Fruit fly (Drosophila melanogaster) whole organism, embryonic: ENCODE data around the gene Vlet.

Experiments used
- Awh ChIP-seq: fragments of 200-800 bp; sonication (Bioruptor generic); IDR thresholded peaks from 2 replicates; pipeline ENCODE4, ENCODE4 v1.3.6; 2022; ENCODE audit warnings: missing biosample characterization, missing genetic modification characterization
- BtbVII ChIP-seq: fragments of 200-800 bp; sonication (Bioruptor generic); optimal IDR thresholded peaks from 3 replicates; lab custom pipeline; 2017; ENCODE audit warnings: missing biosample characterization, mild to moderate bottlenecking, missing genetic modification characterization
- CG10147 ChIP-seq: fragments of 200-800 bp; sonication (Bioruptor generic); optimal IDR thresholded peaks from 2 replicates; lab custom pipeline; 2019; ENCODE audit warnings: missing biosample characterization, mild to moderate bottlenecking, missing genetic modification characterization, moderate library complexity
- CG10431 ChIP-seq: fragments of 200-800 bp; sonication (Bioruptor generic); optimal IDR thresholded peaks from 3 replicates; lab custom pipeline; 2018; ENCODE audit warnings: missing biosample characterization, mild to moderate bottlenecking, missing genetic modification characterization
- CG10543 ChIP-seq: fragments of 200-800 bp; sonication (Bioruptor generic); optimal IDR thresholded peaks from 3 replicates; lab custom pipeline; 2017; ENCODE audit warnings: missing biosample characterization, mild to moderate bottlenecking, missing genetic modification characterization, moderate library complexity
- CG11695 ChIP-seq: fragments of 200-800 bp; sonication (Bioruptor generic); IDR thresholded peaks from 3 replicates; pipeline ENCODE4 v1.3.6; 2022; ENCODE audit warnings: missing biosample characterization, missing genetic modification characterization
- CG11723 ChIP-seq: fragments of 200-800 bp; sonication (Bioruptor generic); optimal IDR thresholded peaks from 2 replicates; lab custom pipeline; 2017; ENCODE audit warnings: missing biosample characterization, mild to moderate bottlenecking, missing genetic modification characterization
- CG12744 ChIP-seq: fragments of 200-800 bp; sonication (Bioruptor generic); optimal IDR thresholded peaks from 2 replicates; lab custom pipeline; 2016; ENCODE audit warnings: missing biosample characterization, missing genetic modification characterization
- CG12942 ChIP-seq: fragments of 200-800 bp; sonication (Bioruptor generic); optimal IDR thresholded peaks from 3 replicates; lab custom pipeline; 2016; ENCODE audit warnings: missing biosample characterization, missing genetic modification characterization
- CG14860 ChIP-seq: fragments of 200-800 bp; sonication (Bioruptor generic); IDR thresholded peaks from 3 replicates; pipeline ENCODE4 v1.3.6; 2022; ENCODE audit warnings: missing biosample characterization, missing genetic modification characterization; ENCODE audit not compliant: partially characterized antibody
- CG15073 ChIP-seq: fragments of 200-800 bp; sonication (Bioruptor generic); optimal IDR thresholded peaks from 2 replicates; lab custom pipeline; 2016; ENCODE audit warnings: missing biosample characterization, missing genetic modification characterization
- CG15479 ChIP-seq: fragments of 200-800 bp; sonication (Bioruptor generic); optimal IDR thresholded peaks from 3 replicates; lab custom pipeline; 2019; ENCODE audit warnings: missing biosample characterization, mild to moderate bottlenecking, missing genetic modification characterization, moderate library complexity
- CG1603 ChIP-seq: fragments of 200-800 bp; sonication (Bioruptor generic); optimal IDR thresholded peaks from 2 replicates; lab custom pipeline; 2019; ENCODE audit warnings: missing biosample characterization, mild to moderate bottlenecking, missing genetic modification characterization, moderate library complexity
- CG2116 ChIP-seq: fragments of 200-800 bp; sonication (Bioruptor generic); optimal IDR thresholded peaks from 3 replicates; lab custom pipeline; 2018; ENCODE audit warnings: missing biosample characterization, mild to moderate bottlenecking, missing genetic modification characterization
- CG2199 ChIP-seq: fragments of 200-800 bp; sonication (Bioruptor generic); IDR thresholded peaks from 3 replicates; pipeline ENCODE4 v1.3.6; 2022; ENCODE audit warnings: missing biosample characterization, missing genetic modification characterization
- CG32772 ChIP-seq: fragments of 200-800 bp; sonication (Bioruptor generic); IDR thresholded peaks from 2 replicates; pipeline ENCODE4 v1.3.6; 2022; ENCODE audit warnings: missing biosample characterization, missing genetic modification characterization
- CG3838 ChIP-seq: fragments of 200-800 bp; sonication (Bioruptor generic); optimal IDR thresholded peaks from 3 replicates; lab custom pipeline; 2016; ENCODE audit warnings: missing biosample characterization, missing genetic modification characterization
- CG4282 ChIP-seq: fragments of 200-800 bp; sonication (Bioruptor generic); optimal IDR thresholded peaks from 2 replicates; lab custom pipeline; 2016; ENCODE audit warnings: missing biosample characterization, missing genetic modification characterization
- CG4360 ChIP-seq: fragments of 200-800 bp; sonication (Bioruptor generic); IDR thresholded peaks from 2 replicates; pipeline ENCODE4 v1.3.6; 2022; ENCODE audit warnings: missing biosample characterization, missing genetic modification characterization
- CG4730 ChIP-seq: fragments of 200-800 bp; sonication (Bioruptor generic); IDR thresholded peaks from 2 replicates; pipeline ENCODE4 v1.3.6; 2022; ENCODE audit warnings: missing biosample characterization, missing genetic modification characterization
- CG8089 ChIP-seq: fragments of 200-800 bp; sonication (Bioruptor generic); optimal IDR thresholded peaks from 3 replicates; lab custom pipeline; 2016; ENCODE audit warnings: missing biosample characterization, missing genetic modification characterization
- CG8388 ChIP-seq: fragments of 200-800 bp; sonication (Bioruptor generic); optimal IDR thresholded peaks from 2 replicates; lab custom pipeline; 2019; ENCODE audit warnings: missing biosample characterization, mild to moderate bottlenecking, missing genetic modification characterization, moderate library complexity
- CG8944 ChIP-seq: fragments of 200-800 bp; sonication (Bioruptor generic); optimal IDR thresholded peaks from 3 replicates; lab custom pipeline; 2016; ENCODE audit warnings: missing biosample characterization, missing genetic modification characterization
- CG9727 ChIP-seq: fragments of 200-800 bp; sonication (Bioruptor generic); optimal IDR thresholded peaks from 3 replicates; lab custom pipeline; 2017; ENCODE audit warnings: missing biosample characterization, mild to moderate bottlenecking, missing genetic modification characterization
- CG9797 ChIP-seq: fragments of 200-800 bp; sonication (Bioruptor generic); optimal IDR thresholded peaks from 3 replicates; lab custom pipeline; 2018; ENCODE audit warnings: missing biosample characterization, mild to moderate bottlenecking, missing genetic modification characterization
- CTCF ChIP-seq: fragments of 200-800 bp; sonication (Bioruptor generic); optimal IDR thresholded peaks from 2 replicates; lab custom pipeline; 2017; ENCODE audit warnings: missing biosample characterization, mild to moderate bottlenecking, missing genetic modification characterization, moderate library complexity
- Dad ChIP-seq: fragments of 200-800 bp; sonication (Bioruptor generic); optimal IDR thresholded peaks from 3 replicates; lab custom pipeline; 2016; ENCODE audit warnings: missing biosample characterization, missing genetic modification characterization
- Drgx ChIP-seq: fragments of 200-800 bp; sonication (Bioruptor generic); IDR thresholded peaks from 2 replicates; pipeline ENCODE4 v1.3.6; 2022; ENCODE audit warnings: missing biosample characterization, missing genetic modification characterization
- Ets65A ChIP-seq: fragments of 200-800 bp; sonication (Bioruptor generic); peaks from one replicate; lab custom pipeline; 2016; ENCODE audit warnings: missing biosample characterization, missing genetic modification characterization
- Lpt ChIP-seq: fragments of >200 bp; optimal IDR thresholded peaks from 2 replicates; lab custom pipeline; 2018; ENCODE audit warnings: missing biosample characterization, missing genetic modification characterization
- MBD-R2 ChIP-seq: fragments of 200-800 bp; sonication (Bioruptor generic); IDR thresholded peaks from 2 replicates; pipeline ENCODE4 v1.3.6; 2022; ENCODE audit warnings: missing biosample characterization, missing genetic modification characterization
- Nf-YA ChIP-seq: fragments of 200-800 bp; sonication (Bioruptor generic); IDR thresholded peaks from 2 replicates; pipeline ENCODE4 v1.3.6; 2022; ENCODE audit warnings: missing biosample characterization, missing genetic modification characterization
- Oaz ChIP-seq: fragments of 200-800 bp; sonication (Bioruptor generic); IDR thresholded peaks from 2 replicates; pipeline ENCODE4 v1.3.6; 2022; ENCODE audit warnings: missing biosample characterization, missing genetic modification characterization
- Six4 ChIP-seq: fragments of 200-800 bp; sonication (Bioruptor generic); optimal IDR thresholded peaks from 2 replicates; lab custom pipeline; 2016; ENCODE audit warnings: missing biosample characterization, missing genetic modification characterization
- Tbp ChIP-seq: fragments of >200 bp; optimal IDR thresholded peaks from 2 replicates; lab custom pipeline; 2018; ENCODE audit warnings: missing biosample characterization, missing genetic modification characterization
- Vsx1 ChIP-seq: fragments of 200-800 bp; sonication (Bioruptor generic); optimal IDR thresholded peaks from 2 replicates; lab custom pipeline; 2017; ENCODE audit warnings: missing biosample characterization, mild to moderate bottlenecking, missing genetic modification characterization, missing genetic modification reagents
- YL-1 ChIP-seq: fragments of 200-800 bp; sonication (Bioruptor generic); optimal IDR thresholded peaks from 3 replicates; lab custom pipeline; 2017; ENCODE audit warnings: missing biosample characterization, mild to moderate bottlenecking, missing genetic modification characterization
- abd-A ChIP-seq: fragments of 200-800 bp; sonication (Bioruptor generic); optimal IDR thresholded peaks from 3 replicates; lab custom pipeline; 2019; ENCODE audit warnings: missing biosample characterization, mild to moderate bottlenecking, missing genetic modification characterization, moderate library complexity
- bowl ChIP-seq: fragments of 200-800 bp; sonication (Bioruptor generic); IDR thresholded peaks from 2 replicates; pipeline ENCODE4 v1.3.6; 2022; ENCODE audit warnings: missing biosample characterization, missing genetic modification characterization
- chm ChIP-seq: fragments of 200-800 bp; sonication (Bioruptor generic); IDR thresholded peaks from 2 replicates; pipeline ENCODE4 v1.3.6; 2022; ENCODE audit warnings: missing biosample characterization, missing genetic modification characterization
- cwo ChIP-seq: fragments of 200-800 bp; sonication (Bioruptor generic); optimal IDR thresholded peaks from 3 replicates; lab custom pipeline; 2017; ENCODE audit warnings: missing biosample characterization, missing genetic modification characterization, mild to moderate bottlenecking, moderate library complexity, missing genetic modification reagents
- disco-r ChIP-seq: fragments of 200-800 bp; sonication (Bioruptor generic); optimal IDR thresholded peaks from 2 replicates; lab custom pipeline; 2016; ENCODE audit warnings: missing biosample characterization, missing genetic modification characterization
- dmrt99B ChIP-seq: fragments of 200-800 bp; sonication (Bioruptor generic); optimal IDR thresholded peaks from 2 replicates; lab custom pipeline; 2018; ENCODE audit warnings: missing biosample characterization, mild to moderate bottlenecking, missing genetic modification characterization, moderate library complexity
- eyg ChIP-seq: fragments of 200-800 bp; sonication (Bioruptor generic); optimal IDR thresholded peaks from 3 replicates; lab custom pipeline; 2016; ENCODE audit warnings: missing biosample characterization, missing genetic modification characterization
- gce ChIP-seq: fragments of 200-800 bp; sonication (Bioruptor generic); IDR thresholded peaks from 3 replicates; pipeline ENCODE4 v1.3.6; 2022; ENCODE audit warnings: missing biosample characterization, missing genetic modification characterization
- gcm ChIP-seq: fragments of 200-800 bp; sonication (Bioruptor generic); optimal IDR thresholded peaks from 2 replicates; lab custom pipeline; 2019; ENCODE audit warnings: missing biosample characterization, mild to moderate bottlenecking, missing genetic modification characterization, moderate library complexity
- insv ChIP-seq, 2 experiments: fragments of 200-800 bp; sonication (Bioruptor generic); optimal IDR thresholded peaks; 3 replicates each; lab custom pipeline; 2016 to 2018; ENCODE audit warnings: missing biosample characterization in 2 of 2, missing genetic modification characterization in 2 of 2
- kay ChIP-seq: fragments of 200-800 bp; sonication (Bioruptor generic); optimal IDR thresholded peaks from 2 replicates; lab custom pipeline; 2016; ENCODE audit warnings: missing biosample characterization, missing genetic modification characterization
- pan ChIP-seq, 4 experiments: fragments of >200 bp in 3 of 4; fragments of 200-800 bp in 1 of 4; sonication (Bioruptor generic) in 1 of 4; optimal IDR thresholded peaks in 3 of 4; IDR thresholded peaks in 1 of 4; 2 replicates each; pipeline versions ENCODE4 v1.3.6 to Lab custom; 2017 to 2022; ENCODE audit warnings: missing biosample characterization in 2 of 4, missing genetic modification characterization in 2 of 4, mixed read lengths in 1 of 4
- seq ChIP-seq: fragments of 200-800 bp; sonication (Bioruptor generic); IDR thresholded peaks from 2 replicates; pipeline ENCODE4 v1.3.6; 2022; ENCODE audit warnings: missing biosample characterization, missing genetic modification characterization
- shn ChIP-seq: fragments of 200-800 bp; sonication (Bioruptor generic); optimal IDR thresholded peaks from 3 replicates; lab custom pipeline; 2016; ENCODE audit warnings: missing biosample characterization, missing genetic modification characterization
- sim ChIP-seq: fragments of 200-800 bp; sonication (Bioruptor generic); IDR thresholded peaks from 2 replicates; pipeline ENCODE4 v1.3.6; 2022; ENCODE audit warnings: missing biosample characterization, missing genetic modification characterization
- sisA ChIP-seq: fragments of 200-800 bp; sonication (Bioruptor generic); IDR thresholded peaks from 2 replicates; pipeline ENCODE4 v1.3.6; 2022; ENCODE audit warnings: missing biosample characterization, missing genetic modification characterization

The Vlet gene

DNA sequence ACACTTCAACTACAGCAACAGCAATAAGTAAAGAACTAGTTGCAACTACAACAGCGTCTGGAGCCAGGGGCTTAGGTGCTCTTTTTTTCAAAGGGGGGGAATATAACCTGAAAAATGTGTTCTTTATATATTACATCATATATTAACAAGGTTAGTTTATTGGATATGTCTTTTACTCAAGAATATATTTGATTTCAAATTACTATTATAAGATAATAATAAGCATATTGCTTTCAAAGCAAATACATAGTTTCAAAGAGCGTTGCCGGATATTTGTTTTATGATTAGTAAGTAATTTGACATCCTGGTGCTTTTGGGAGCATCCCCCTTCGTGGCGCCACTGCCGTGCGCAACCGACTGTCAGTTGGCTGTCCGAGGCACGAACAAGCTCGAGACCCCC lies 19.3 kb downstream of the Vlet start (continued):
- TF ChIP-seq disco-r (GFP tag; lab: Kevin White, UChicago): no peak
- TF ChIP-seq insv (GFP tag; optimal IDR thresholded peaks at IDR 0.05; lab: Kevin White, UChicago): no peak
- TF ChIP-seq seq (GFP tag; lab: Robert Waterston, UW): no peak
- TF ChIP-seq gcm (GFP tag; lab: Kevin White, UChicago): peak; percentile 45
- no peak for TF ChIP-seq shn (GFP tag; lab: Kevin White, UChicago)
- no peak for TF ChIP-seq Six4 (GFP tag; lab: Kevin White, UChicago)
- no peak for TF ChIP-seq CG12744 (GFP tag; lab: Kevin White, UChicago)
- no peak for TF ChIP-seq Nf-YA (GFP tag; lab: Robert Waterston, UW)
- TF ChIP-seq CG14860 (GFP tag; lab: Robert Waterston, UW): no peak
- TF ChIP-seq CG3838 (GFP tag; lab: Kevin White, UChicago): no peak
- TF ChIP-seq CG9727 (GFP tag; lab: Kevin White, UChicago): peak; percentile 31
- TF ChIP-seq gce: no peak
- peak; percentile 50; the same call in 1 of the 2 replicates for TF ChIP-seq sisA (GFP tag; lab: Robert Waterston, UW)
- peak; percentile 3 for TF ChIP-seq cwo
- no peak for TF ChIP-seq sim (GFP tag; lab: Robert Waterston, UW)
- TF ChIP-seq CG10431 (GFP tag; lab: Kevin White, UChicago): peak; percentile 2
- TF ChIP-seq CG11723 (GFP tag; lab: Kevin White, UChicago): peak; percentile 15
- no peak for TF ChIP-seq CG10543 (GFP tag; lab: Kevin White, UChicago)
- no peak for TF ChIP-seq abd-A (tag; lab: Kevin White, UChicago)
- no peak for TF ChIP-seq CG4730 (GFP tag; lab: Robert Waterston, UW)
- no peak for TF ChIP-seq CG9797 (GFP tag; lab: Kevin White, UChicago)
- TF ChIP-seq pan (optimal IDR thresholded peaks at IDR 0.05; lab: Kevin White, UChicago): no peak
- TF ChIP-seq pan (GFP tag; optimal IDR thresholded peaks at IDR 0.05 in 1 of 2, IDR thresholded peaks at IDR 0.05 in 1 of 2): peak in 1 of 2 experiments; percentile 62
- peak; percentile 57 for TF ChIP-seq CG8388 (GFP tag; lab: Kevin White, UChicago)
- no peak for TF ChIP-seq YL-1
- peak; percentile 16 for TF ChIP-seq CG1603
- no peak for TF ChIP-seq eyg (GFP tag; lab: Kevin White, UChicago)
- TF ChIP-seq BtbVII: no peak
- TF ChIP-seq Vsx1: no peak
- TF ChIP-seq CTCF (GFP tag; lab: Kevin White, UChicago): peak; percentile 11
- peak; percentile 91 for TF ChIP-seq Drgx (GFP tag; lab: Robert Waterston, UW)
- TF ChIP-seq CG4282 (GFP tag; lab: Kevin White, UChicago): no peak
- TF ChIP-seq CG11695: 0 out of 3 replicates have a peak, but pooled peaks have one; percentile 47
- no peak for TF ChIP-seq Ets65A (GFP tag; lab: Kevin White, UChicago)
- TF ChIP-seq CG32772 (GFP tag; lab: Robert Waterston, UW): peak; percentile 46
- TF ChIP-seq Oaz (GFP tag; lab: Robert Waterston, UW): 0 out of 2 replicates have a peak, but pooled peaks have one; percentile 16
- peak; percentile 80 for TF ChIP-seq dmrt99B
- TF ChIP-seq CG2116: no peak
- TF ChIP-seq CG4360 (GFP tag; lab: Robert Waterston, UW): no peak
- no peak for TF ChIP-seq CG10147 (GFP tag; lab: Kevin White, UChicago)
- 0 out of 2 replicates have a peak, but pooled peaks have one; percentile 17 for TF ChIP-seq Awh (GFP tag; lab: Robert Waterston, UW)
- peak; percentile 9 for TF ChIP-seq CG12942 (GFP tag; lab: Kevin White, UChicago)
- TF ChIP-seq Lpt (GFP tag; lab: Kevin White, UChicago): no peak
- TF ChIP-seq CG2199 (GFP tag; lab: Robert Waterston, UW): no peak
- TF ChIP-seq CG8089 (GFP tag; lab: Kevin White, UChicago): no peak
- TF ChIP-seq CG15073 (GFP tag; lab: Kevin White, UChicago): no peak
- no peak for TF ChIP-seq CG8944 (GFP tag; lab: Kevin White, UChicago)
- no peak for TF ChIP-seq bowl (GFP tag; lab: Robert Waterston, UW)
- no peak for TF ChIP-seq chm (GFP tag; lab: Robert Waterston, UW)
- TF ChIP-seq MBD-R2 (GFP tag; lab: Robert Waterston, UW): no peak
- TF ChIP-seq Tbp (GFP tag; lab: Kevin White, UChicago): no peak
- TF ChIP-seq Dad (GFP tag; lab: Kevin White, UChicago): no peak
- no peak for TF ChIP-seq CG15479 (GFP tag; lab: Kevin White, UChicago)
- TF ChIP-seq kay (GFP tag; lab: Kevin White, UChicago): no peak
